Fruit fly (Drosophila melanogaster): ENCODE measurements around the gene CG33764.

CG33764 gene

dm6 chr3L:4282627-4283026 is 15.3 kb upstream of the CG33764 start, which contains the start of gene CG11583 (continued):
- TF ChIP-seq Vsx1 (GFP tag; optimal IDR thresholded peaks at IDR 0.05): no peak
- no peak for TF ChIP-seq Oaz (GFP tag; IDR thresholded peaks at IDR 0.05)
- TF ChIP-seq phol (tag; optimal IDR thresholded peaks at IDR 0.05): peak; percentile 54
- TF ChIP-seq CG5953 (GFP tag; IDR thresholded peaks at IDR 0.05): no peak
- TF ChIP-seq sim (GFP tag; IDR thresholded peaks at IDR 0.05): no peak
- TF ChIP-seq CG8944 (GFP tag; optimal IDR thresholded peaks at IDR 0.05): peak; percentile 45
- no peak for TF ChIP-seq danr (GFP tag; IDR thresholded peaks at IDR 0.05)
- TF ChIP-seq Ravus (GFP tag; IDR thresholded peaks at IDR 0.05): no peak
- no peak for TF ChIP-seq ap (GFP tag; IDR thresholded peaks at IDR 0.05)
- no peak for TF ChIP-seq shn (GFP tag; optimal IDR thresholded peaks at IDR 0.05)
- no peak for TF ChIP-seq salm (tag; optimal IDR thresholded peaks at IDR 0.05)
- peak; percentile 46 for TF ChIP-seq CG17829 (tag; optimal IDR thresholded peaks at IDR 0.05)
- no peak for TF ChIP-seq bowl (GFP tag; IDR thresholded peaks at IDR 0.05)
- peak; percentile 24 for TF ChIP-seq Mad (GFP tag; optimal IDR thresholded peaks at IDR 0.05)
- peak; percentile 38 for TF ChIP-seq CG9609 (GFP tag; optimal IDR thresholded peaks at IDR 0.05)
- no peak for TF ChIP-seq luna (GFP tag; optimal IDR thresholded peaks at IDR 0.05)
- no peak for TF ChIP-seq tll (GFP tag; optimal IDR thresholded peaks at IDR 0.05)
- TF ChIP-seq CG34224 (GFP tag; IDR thresholded peaks at IDR 0.05; ENCODE audit: partially characterized antibody): no peak
- TF ChIP-seq Eip74EF (GFP tag; optimal IDR thresholded peaks at IDR 0.05): no peak
- TF ChIP-seq tup (GFP tag; optimal IDR thresholded peaks at IDR 0.05): no peak
- TF ChIP-seq CG18262 (tag; optimal IDR thresholded peaks at IDR 0.05): peak; percentile 5
- no peak for TF ChIP-seq pan (optimal IDR thresholded peaks at IDR 0.05)
- peak in 1 of 2 experiments; percentile 17 for TF ChIP-seq pan (GFP tag; optimal IDR thresholded peaks at IDR 0.05 in 1 of 2, IDR thresholded peaks at IDR 0.05 in 1 of 2)
- TF ChIP-seq Nf-YB (GFP tag; optimal IDR thresholded peaks at IDR 0.05): no peak
- peak; percentile 64 for TF ChIP-seq CG1603 (tag; optimal IDR thresholded peaks at IDR 0.05)
- TF ChIP-seq grau (tag; optimal IDR thresholded peaks at IDR 0.05): no peak
- TF ChIP-seq dmrt11E (tag; optimal IDR thresholded peaks at IDR 0.05): no peak
- TF ChIP-seq Dad (GFP tag; optimal IDR thresholded peaks at IDR 0.05): peak; percentile 35
- TF ChIP-seq CG10654 (GFP tag; optimal IDR thresholded peaks at IDR 0.05): no peak
- no peak for TF ChIP-seq Mrtf (GFP tag; IDR thresholded peaks at IDR 0.05)
- peak; percentile 45 for TF ChIP-seq fu2 (GFP tag; optimal IDR thresholded peaks at IDR 0.05)
- TF ChIP-seq row (GFP tag; IDR thresholded peaks at IDR 0.05): peak; percentile 67
- no peak for TF ChIP-seq fd3F (GFP tag; optimal IDR thresholded peaks at IDR 0.05)
- peak; percentile 28 for TF ChIP-seq Chrac-16 (GFP tag; optimal IDR thresholded peaks at IDR 0.05)
- TF ChIP-seq Dfd (GFP tag; optimal IDR thresholded peaks at IDR 0.05): no peak
- TF ChIP-seq otp (GFP tag; IDR thresholded peaks at IDR 0.05): no peak
- peak; percentile 39 for TF ChIP-seq lbe (GFP tag; optimal IDR thresholded peaks at IDR 0.05)
- no peak for TF ChIP-seq ssp (GFP tag; IDR thresholded peaks at IDR 0.05)
- no peak for TF ChIP-seq CG17612 (GFP tag; IDR thresholded peaks at IDR 0.05)
- peak; percentile 18 for TF ChIP-seq CG4282 (GFP tag; optimal IDR thresholded peaks at IDR 0.05)
- no peak for TF ChIP-seq org-1 (GFP tag; optimal IDR thresholded peaks at IDR 0.05)
- no peak for TF ChIP-seq CG6854 (GFP tag; optimal IDR thresholded peaks at IDR 0.05)
- TF ChIP-seq Lhr (GFP tag; optimal IDR thresholded peaks at IDR 0.05): no peak
- no peak for TF ChIP-seq HmgD (GFP tag; optimal IDR thresholded peaks at IDR 0.05)
- TF ChIP-seq pum (GFP tag; optimal IDR thresholded peaks at IDR 0.05): no peak
- TF ChIP-seq CG10321 (GFP tag; IDR thresholded peaks at IDR 0.05): no peak
- TF ChIP-seq chif (GFP tag; optimal IDR thresholded peaks at IDR 0.05): peak; percentile 21 to 38
- TF ChIP-seq run (tag; optimal IDR thresholded peaks at IDR 0.05): no peak
- TF ChIP-seq dysf (GFP tag; IDR thresholded peaks at IDR 0.05): no peak
- no peak for TF ChIP-seq CG12219 (GFP tag; optimal IDR thresholded peaks at IDR 0.05)
- peak; percentile 36 for TF ChIP-seq ind (GFP tag; optimal IDR thresholded peaks at IDR 0.05)
- no peak for TF ChIP-seq NC2α (GFP tag; optimal IDR thresholded peaks at IDR 0.05)
